Worm (Caenorhabditis elegans) whole organism, L2 larva: ENCODE results near the gene tag-124.

Experiments used
- egl-27 ChIP-seq: sonication (generic microtip); optimal IDR thresholded peaks from 3 replicates; lab custom pipeline; 2017; ENCODE audit warnings: missing biosample characterization, missing genetic modification reagents, missing genetic modification characterization
- skn-1 ChIP-seq: sonication (generic microtip); optimal IDR thresholded peaks from 2 replicates; lab custom pipeline; 2017; ENCODE audit warnings: missing biosample characterization, missing genetic modification characterization
- sma-3 ChIP-seq: sonication (generic microtip); optimal IDR thresholded peaks from 2 replicates; lab custom pipeline; 2016; ENCODE audit warnings: missing genetic modification reagents, missing genetic modification characterization, missing compliant biosample characterization
- ztf-4 ChIP-seq: fragments of 150-350 bp; optimal IDR thresholded peaks from 2 replicates; lab custom pipeline; 2014; ENCODE audit warnings: missing biosample characterization, missing genetic modification characterization

DNA sequence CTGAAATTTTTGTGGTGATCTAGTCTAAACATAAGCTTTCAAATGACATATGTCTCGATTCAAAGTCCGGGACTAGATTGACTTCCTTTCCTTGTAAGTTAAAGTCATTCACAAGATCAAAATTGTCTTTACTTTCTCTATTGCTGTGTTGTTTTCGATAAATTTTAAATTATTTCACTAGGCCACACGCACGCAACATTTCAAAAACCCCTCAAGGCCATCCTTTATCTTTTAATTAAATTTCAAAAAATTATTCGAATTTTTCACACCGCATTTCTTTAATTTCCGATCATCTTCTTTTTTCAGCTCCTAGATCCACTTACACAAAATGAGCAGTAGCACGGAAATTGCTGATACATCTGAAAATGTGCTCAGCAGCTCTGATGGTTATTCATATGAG lies 45.2 kb downstream of the tag-124 start, which contains the start of gene ZK1307.7:
- TF ChIP-seq skn-1 (tag; lab: Kevin White, UChicago) = no peak
- no peak for TF ChIP-seq egl-27
- TF ChIP-seq sma-3 = no peak
- no peak for TF ChIP-seq ztf-4
